Fruit fly (Drosophila melanogaster) whole organism, embryonic: Measurements from ENCODE around the gene Tmhs.

ENCODE experiments used
- BEAF-32 ChIP-seq: fragments of 200-800 bp; sonication (Bioruptor generic); optimal IDR thresholded peaks from 3 replicates; lab custom pipeline; 2017; ENCODE audit warnings: missing biosample characterization, missing genetic modification characterization, mild to moderate bottlenecking, moderate library complexity, missing genetic modification reagents
- CG10654 ChIP-seq: fragments of 200-800 bp; sonication (Bioruptor generic); optimal IDR thresholded peaks from 2 replicates; lab custom pipeline; 2016; ENCODE audit warnings: missing biosample characterization, missing genetic modification characterization
- CG12236 ChIP-seq: fragments of 200-800 bp; sonication (Bioruptor generic); optimal IDR thresholded peaks from 2 replicates; lab custom pipeline; 2016; ENCODE audit warnings: missing biosample characterization, missing genetic modification characterization
- CG12942 ChIP-seq: fragments of 200-800 bp; sonication (Bioruptor generic); optimal IDR thresholded peaks from 3 replicates; lab custom pipeline; 2016; ENCODE audit warnings: missing biosample characterization, missing genetic modification characterization
- CG13123 ChIP-seq: fragments of 200-800 bp; sonication (Bioruptor generic); optimal IDR thresholded peaks from 2 replicates; lab custom pipeline; 2016; ENCODE audit warnings: missing biosample characterization, missing genetic modification characterization
- CG14441 ChIP-seq: fragments of 200-800 bp; sonication (Bioruptor generic); IDR thresholded peaks from 2 replicates; pipeline ENCODE4 v1.3.6; 2022; ENCODE audit warnings: missing biosample characterization, missing genetic modification characterization
- CG15073 ChIP-seq: fragments of 200-800 bp; sonication (Bioruptor generic); optimal IDR thresholded peaks from 2 replicates; lab custom pipeline; 2016; ENCODE audit warnings: missing biosample characterization, missing genetic modification characterization
- CG15514 ChIP-seq: fragments of 200-800 bp; sonication (Bioruptor generic); optimal IDR thresholded peaks from 3 replicates; lab custom pipeline; 2017; ENCODE audit warnings: missing biosample characterization, missing genetic modification characterization, mild to moderate bottlenecking, moderate library complexity, missing genetic modification reagents
- CG17912 ChIP-seq: fragments of 200-800 bp; sonication (Bioruptor generic); optimal IDR thresholded peaks from 2 replicates; lab custom pipeline; 2018; ENCODE audit warnings: missing biosample characterization, mild to moderate bottlenecking, missing genetic modification characterization
- CG6175 ChIP-seq: fragments of 200-800 bp; sonication (Bioruptor generic); IDR thresholded peaks from 3 replicates; pipeline ENCODE4 v1.3.6; 2022; ENCODE audit warnings: missing biosample characterization, missing genetic modification characterization
- CG6683 ChIP-seq: fragments of 200-800 bp; sonication (Bioruptor generic); optimal IDR thresholded peaks from 2 replicates; lab custom pipeline; 2017; ENCODE audit warnings: missing biosample characterization, mild to moderate bottlenecking, missing genetic modification characterization, missing genetic modification reagents
- CG6765 ChIP-seq: fragments of 200-800 bp; sonication (Bioruptor generic); optimal IDR thresholded peaks from 3 replicates; lab custom pipeline; 2017; ENCODE audit warnings: missing biosample characterization, mild to moderate bottlenecking, missing genetic modification characterization
- CG6791 ChIP-seq: fragments of 200-800 bp; sonication (Bioruptor generic); IDR thresholded peaks from 3 replicates; pipeline ENCODE4 v1.3.6; 2022; ENCODE audit warnings: missing biosample characterization, missing genetic modification characterization; ENCODE audit not compliant: partially characterized antibody
- CG8290 ChIP-seq, 3 experiments: fragments of 200-800 bp; sonication (Bioruptor generic); optimal IDR thresholded peaks; 2 replicates each; lab custom pipeline; 2016 to 2019; ENCODE audit warnings: missing biosample characterization in 3 of 3, missing genetic modification characterization in 3 of 3, mild to moderate bottlenecking in 2 of 3, moderate library complexity in 1 of 3
- CG8478 ChIP-seq: fragments of >200 bp; optimal IDR thresholded peaks from 2 replicates; lab custom pipeline; 2018
- CG8765 ChIP-seq: fragments of 200-800 bp; sonication (Bioruptor generic); IDR thresholded peaks from 2 replicates; pipeline ENCODE4 v1.3.6; 2022; ENCODE audit warnings: missing biosample characterization, missing genetic modification characterization
- CrebB ChIP-seq: fragments of 200-800 bp; sonication (Bioruptor generic); optimal IDR thresholded peaks from 3 replicates; lab custom pipeline; 2018; ENCODE audit warnings: missing biosample characterization, mild to moderate bottlenecking, missing genetic modification characterization
- D19B ChIP-seq: fragments of 200-800 bp; sonication (Bioruptor generic); optimal IDR thresholded peaks from 2 replicates; lab custom pipeline; 2017; ENCODE audit warnings: missing biosample characterization, mild to moderate bottlenecking, missing genetic modification characterization
- Fer2 ChIP-seq: fragments of 200-800 bp; sonication (Bioruptor generic); optimal IDR thresholded peaks from 2 replicates; lab custom pipeline; 2018; ENCODE audit warnings: missing biosample characterization, mild to moderate bottlenecking, missing genetic modification characterization, moderate library complexity
- HLHmδ ChIP-seq: fragments of 200-800 bp; sonication (Bioruptor generic); optimal IDR thresholded peaks from 2 replicates; lab custom pipeline; 2018; ENCODE audit warnings: missing biosample characterization, mild to moderate bottlenecking, missing genetic modification characterization, moderate library complexity
- Hr78 ChIP-seq, 2 experiments: fragments of 200-800 bp in 1 of 2; fragments of >200 bp in 1 of 2; sonication (Bioruptor generic) in 1 of 2; optimal IDR thresholded peaks; 2 replicates each; lab custom pipeline; 2017 to 2019; ENCODE audit warnings: missing biosample characterization in 2 of 2, missing genetic modification characterization in 2 of 2, mild to moderate bottlenecking in 1 of 2, moderate library complexity in 1 of 2
- Lhr ChIP-seq: fragments of 200-800 bp; sonication (Bioruptor generic); optimal IDR thresholded peaks from 3 replicates; lab custom pipeline; 2017; ENCODE audit warnings: mild to moderate bottlenecking, missing biosample characterization, missing genetic modification reagents, missing genetic modification characterization
- MBD-R2 ChIP-seq: fragments of 200-800 bp; sonication (Bioruptor generic); IDR thresholded peaks from 2 replicates; pipeline ENCODE4 v1.3.6; 2022; ENCODE audit warnings: missing biosample characterization, missing genetic modification characterization
- MTF-1 ChIP-seq: fragments of 200-800 bp; sonication (Bioruptor generic); optimal IDR thresholded peaks from 2 replicates; lab custom pipeline; 2018; ENCODE audit warnings: missing biosample characterization, mild to moderate bottlenecking, missing genetic modification characterization, borderline replicate concordance
- Myb ChIP-seq: fragments of 200-800 bp; sonication (Bioruptor generic); optimal IDR thresholded peaks from 2 replicates; lab custom pipeline; 2016; ENCODE audit warnings: missing biosample characterization, missing genetic modification characterization
- Opbp ChIP-seq: fragments of 200-800 bp; sonication (Bioruptor generic); IDR thresholded peaks from 3 replicates; pipeline ENCODE4 v1.3.6; 2022; ENCODE audit warnings: missing biosample characterization, missing genetic modification characterization; ENCODE audit not compliant: partially characterized antibody
- ab ChIP-seq: fragments of 200-800 bp; sonication (Bioruptor generic); optimal IDR thresholded peaks from 2 replicates; lab custom pipeline; 2016; ENCODE audit warnings: missing biosample characterization, missing genetic modification characterization
- bcd ChIP-seq: fragments of 200-800 bp; sonication (Bioruptor generic); optimal IDR thresholded peaks from 2 replicates; lab custom pipeline; 2017; ENCODE audit warnings: missing biosample characterization, mild to moderate bottlenecking, missing genetic modification characterization
- caup ChIP-seq: fragments of 200-800 bp; sonication (Bioruptor generic); optimal IDR thresholded peaks from 3 replicates; lab custom pipeline; 2017; ENCODE audit warnings: missing biosample characterization, mild to moderate bottlenecking, missing genetic modification characterization, moderate library complexity; ENCODE audit not compliant: severe bottlenecking
- ci ChIP-seq: fragments of 200-800 bp; sonication (Bioruptor generic); IDR thresholded peaks from 3 replicates; pipeline ENCODE4 v1.3.6; 2022; ENCODE audit warnings: missing biosample characterization, missing genetic modification characterization
- dmrt99B ChIP-seq: fragments of 200-800 bp; sonication (Bioruptor generic); optimal IDR thresholded peaks from 2 replicates; lab custom pipeline; 2018; ENCODE audit warnings: missing biosample characterization, mild to moderate bottlenecking, missing genetic modification characterization, moderate library complexity
- gem ChIP-seq: fragments of 200-800 bp; sonication (Bioruptor generic); optimal IDR thresholded peaks from 2 replicates; lab custom pipeline; 2019; ENCODE audit warnings: missing biosample characterization, mild to moderate bottlenecking, missing genetic modification characterization, moderate library complexity
- grn ChIP-seq: fragments of 200-800 bp; sonication (Bioruptor generic); optimal IDR thresholded peaks from 3 replicates; lab custom pipeline; 2017; ENCODE audit warnings: missing biosample characterization, missing genetic modification characterization
- h ChIP-seq: fragments of >200 bp; optimal IDR thresholded peaks from 2 replicates; lab custom pipeline; 2017
- ham ChIP-seq: fragments of 200-800 bp; sonication (Bioruptor generic); IDR thresholded peaks from 2 replicates; pipeline ENCODE4 v1.3.6; 2022; ENCODE audit warnings: missing biosample characterization, missing genetic modification characterization
- ind ChIP-seq: fragments of 200-800 bp; sonication (Bioruptor generic); optimal IDR thresholded peaks from 3 replicates; lab custom pipeline; 2016; ENCODE audit warnings: missing biosample characterization, missing genetic modification characterization
- kah ChIP-seq: fragments of 200-800 bp; sonication (Bioruptor generic); optimal IDR thresholded peaks from 2 replicates; lab custom pipeline; 2018; ENCODE audit warnings: missing biosample characterization, mild to moderate bottlenecking, missing genetic modification characterization
- kay ChIP-seq: fragments of 200-800 bp; sonication (Bioruptor generic); optimal IDR thresholded peaks from 2 replicates; lab custom pipeline; 2016; ENCODE audit warnings: missing biosample characterization, missing genetic modification characterization
- lov ChIP-seq, 2 experiments: fragments of 200-800 bp in 1 of 2; fragments of >200 bp in 1 of 2; sonication (Bioruptor generic) in 1 of 2; IDR thresholded peaks in 1 of 2; optimal IDR thresholded peaks in 1 of 2; 2 replicates in 1 of 2; 3 replicates in 1 of 2; pipeline versions ENCODE4 v1.3.6 to Lab custom; 2017 to 2022; ENCODE audit warnings: missing biosample characterization in 1 of 2, missing genetic modification characterization in 1 of 2
- pan ChIP-seq, 4 experiments: fragments of >200 bp in 3 of 4; fragments of 200-800 bp in 1 of 4; sonication (Bioruptor generic) in 1 of 4; optimal IDR thresholded peaks in 3 of 4; IDR thresholded peaks in 1 of 4; 2 replicates each; pipeline versions ENCODE4 v1.3.6 to Lab custom; 2017 to 2022; ENCODE audit warnings: missing biosample characterization in 2 of 4, missing genetic modification characterization in 2 of 4, mixed read lengths in 1 of 4
- phol ChIP-seq: fragments of 200-800 bp; sonication (Bioruptor generic); optimal IDR thresholded peaks from 3 replicates; lab custom pipeline; 2018; ENCODE audit warnings: missing biosample characterization, mild to moderate bottlenecking, missing genetic modification characterization, moderate library complexity
- pnt ChIP-seq: fragments of 200-800 bp; sonication (Bioruptor generic); optimal IDR thresholded peaks from 3 replicates; lab custom pipeline; 2016; ENCODE audit warnings: missing biosample characterization, missing genetic modification characterization
- ranshi ChIP-seq: fragments of 200-800 bp; sonication (Bioruptor generic); IDR thresholded peaks from 2 replicates; pipeline ENCODE4 v1.3.6; 2022; ENCODE audit warnings: missing biosample characterization, missing genetic modification characterization
- run ChIP-seq: fragments of 200-800 bp; sonication (Bioruptor generic); optimal IDR thresholded peaks from 3 replicates; lab custom pipeline; 2018; ENCODE audit warnings: missing biosample characterization, mild to moderate bottlenecking, missing genetic modification characterization
- schlank ChIP-seq: fragments of 200-800 bp; sonication (Bioruptor generic); optimal IDR thresholded peaks from 2 replicates; lab custom pipeline; 2018; ENCODE audit warnings: missing biosample characterization, mild to moderate bottlenecking, missing genetic modification characterization
- sr ChIP-seq: fragments of 200-800 bp; sonication (Bioruptor generic); IDR thresholded peaks from 3 replicates; pipeline ENCODE4 v1.3.6; 2022; ENCODE audit warnings: missing biosample characterization, missing genetic modification characterization
- stc ChIP-seq: fragments of 200-800 bp; sonication (Bioruptor generic); IDR thresholded peaks from 2 replicates; pipeline ENCODE4 v1.3.6; 2022; ENCODE audit warnings: missing biosample characterization, missing genetic modification characterization
- tgo ChIP-seq: fragments of 200-800 bp; sonication (Bioruptor generic); IDR thresholded peaks from 3 replicates; pipeline ENCODE4 v1.3.6; 2022; ENCODE audit warnings: missing biosample characterization, missing genetic modification characterization
- tio ChIP-seq: fragments of 200-800 bp; sonication (Bioruptor generic); optimal IDR thresholded peaks from 2 replicates; lab custom pipeline; 2017; ENCODE audit warnings: missing biosample characterization, missing genetic modification characterization, inconsistent platforms
- z ChIP-seq: fragments of 200-800 bp; sonication (Bioruptor generic); IDR thresholded peaks from 3 replicates; pipeline ENCODE4 v1.3.6; 2022; ENCODE audit warnings: missing biosample characterization, missing genetic modification characterization

Tmhs gene

DNA sequence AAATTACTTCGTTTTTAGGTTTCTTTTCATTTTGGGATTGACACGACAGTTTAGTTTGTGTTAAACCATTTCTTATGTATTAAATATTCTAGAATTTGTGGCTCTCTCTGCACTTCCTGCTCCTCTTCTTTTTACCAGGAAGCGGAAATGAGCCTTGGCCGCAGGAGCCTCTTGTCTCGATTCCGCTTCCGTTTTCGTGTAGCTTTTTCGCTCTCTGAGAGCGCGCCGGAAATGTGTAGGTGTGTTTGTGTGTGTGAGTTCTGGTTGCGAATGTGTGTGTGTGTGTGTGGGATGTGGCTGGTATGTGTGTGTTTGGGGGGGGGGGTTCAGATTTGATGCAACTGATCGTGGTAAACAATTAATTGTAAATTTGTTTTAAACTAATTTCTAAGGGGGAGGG lies 25.9 kb upstream of the Tmhs start (continued):
- TF ChIP-seq ham (no peak), z (0 out of 3 replicates have a peak, but pooled peaks have one; percentile 16), lov (optimal IDR thresholded peaks at IDR 0.05; lab: Kevin White, UChicago) (no peak), lov (GFP tag; IDR thresholded peaks at IDR 0.05; lab: Robert Waterston, UW) (0 out of 3 replicates have a peak, but pooled peaks have one; percentile 52), schlank (no peak), BEAF-32 (GFP tag; lab: Kevin White, UChicago) (no peak), bcd (no peak), CG15073 (GFP tag; lab: Kevin White, UChicago) (no peak), D19B (no peak), caup (GFP tag; lab: Kevin White, UChicago) (peak; percentile 7), CG10654 (GFP tag; lab: Kevin White, UChicago) (no peak), MBD-R2 (GFP tag; lab: Robert Waterston, UW) (no peak), sr (GFP tag; lab: Robert Waterston, UW) (0 out of 3 replicates have a peak, but pooled peaks have one; percentile 35), CG17912 (GFP tag; lab: Kevin White, UChicago) (no peak), kay (GFP tag; lab: Kevin White, UChicago) (no peak), CrebB (no peak), CG8765 (no peak), pan (optimal IDR thresholded peaks at IDR 0.05; lab: Kevin White, UChicago) (no peak), pan (GFP tag; optimal IDR thresholded peaks at IDR 0.05 in 1 of 2, IDR thresholded peaks at IDR 0.05 in 1 of 2) (no peak), stc (GFP tag; lab: Robert Waterston, UW) (no peak), MTF-1 (GFP tag; lab: Kevin White, UChicago) (peak; percentile 0), HLHmδ (GFP tag; lab: Kevin White, UChicago) (no peak), run (tag; lab: Kevin White, UChicago) (no peak), pnt (GFP tag; lab: Kevin White, UChicago) (no peak), ab (GFP tag; lab: Kevin White, UChicago) (no peak), tio (no peak), kah (GFP tag; lab: Kevin White, UChicago) (no peak), ci (peak; percentile 17; the same call in 1 of the 3 replicates), Myb (no peak), phol (tag; lab: Kevin White, UChicago) (no peak), CG12236 (GFP tag; lab: Kevin White, UChicago) (no peak), CG12942 (no peak), CG8290 (GFP tag; optimal IDR thresholded peaks at IDR 0.05; lab: Kevin White, UChicago) (no peak), CG8290 (tag; optimal IDR thresholded peaks at IDR 0.05; lab: Kevin White, UChicago) (no peak), Fer2 (tag; lab: Kevin White, UChicago) (no peak), CG6791 (GFP tag; lab: Robert Waterston, UW) (no peak), tgo (no peak), ind (GFP tag; lab: Kevin White, UChicago) (no peak), gem (no peak), grn (GFP tag; lab: Kevin White, UChicago) (no peak), CG8478 (lab: Kevin White, UChicago) (no peak), CG6683 (no peak), ranshi (GFP tag; lab: Robert Waterston, UW) (peak; percentile 19; the same call in 1 of the 2 replicates), Lhr (no peak), CG6175 (GFP tag; lab: Robert Waterston, UW) (no peak), dmrt99B (tag; lab: Kevin White, UChicago) (peak; percentile 7), Opbp (GFP tag; lab: Robert Waterston, UW) (no peak), CG6765 (GFP tag; lab: Kevin White, UChicago) (peak; percentile 11), h (lab: Kevin White, UChicago) (no peak), Hr78 (GFP tag; optimal IDR thresholded peaks at IDR 0.05; lab: Kevin White, UChicago) (no peak), CG13123 (GFP tag; lab: Kevin White, UChicago) (no peak), CG15514 (GFP tag; lab: Kevin White, UChicago) (peak; percentile 30), CG14441 (GFP tag; lab: Robert Waterston, UW) (no peak)
